Worm (Caenorhabditis elegans) whole organism, late embryonic: Measurements from ENCODE around the gene ccd-5.

Experiments used
- K09A11.1 ChIP-seq: sonication (generic microtip); optimal IDR thresholded peaks from 2 replicates; lab custom pipeline; 2017; ENCODE audit warnings: antibody characterized with exemption, mild to moderate bottlenecking, missing genetic modification characterization, missing compliant biosample characterization; ENCODE audit not compliant: insufficient read depth
- Y22D7AL.16 ChIP-seq: sonication (generic microtip); optimal IDR thresholded peaks from 2 replicates; lab custom pipeline; 2016; ENCODE audit warnings: missing genetic modification characterization, missing compliant biosample characterization
- ahr-1 ChIP-seq: sonication (generic microtip); optimal IDR thresholded peaks from 2 replicates; lab custom pipeline; 2016; ENCODE audit warnings: missing genetic modification characterization, missing compliant biosample characterization
- ama-1 ChIP-seq: fragments of 150-350 bp; optimal IDR thresholded peaks from 2 replicates; lab custom pipeline; 2014
- ceh-19 ChIP-seq: fragments of 200-800 bp; sonication (Bioruptor generic); optimal IDR thresholded peaks from 2 replicates; lab custom pipeline; 2018; ENCODE audit warnings: mild to moderate bottlenecking, missing genetic modification characterization, missing compliant biosample characterization
- ceh-22 ChIP-seq: sonication (generic microtip); optimal IDR thresholded peaks from 2 replicates; lab custom pipeline; 2017; ENCODE audit warnings: missing biosample characterization, missing genetic modification characterization
- ceh-45 ChIP-seq: fragments of 200-800 bp; sonication (Bioruptor generic); IDR thresholded peaks from 2 replicates; pipeline ENCODE4 v1.3.6; 2022; ENCODE audit warnings: missing genetic modification reagents, missing genetic modification characterization, missing compliant biosample characterization
- ceh-48 ChIP-seq: sonication (generic microtip); optimal IDR thresholded peaks from 2 replicates; lab custom pipeline; 2016; ENCODE audit warnings: missing genetic modification characterization, inconsistent platforms, missing compliant biosample characterization
- ceh-9 ChIP-seq: sonication (generic microtip); optimal IDR thresholded peaks from 2 replicates; lab custom pipeline; 2016; ENCODE audit warnings: mild to moderate bottlenecking, missing genetic modification characterization, inconsistent platforms, missing compliant biosample characterization
- dmd-4 ChIP-seq: sonication (generic microtip); optimal IDR thresholded peaks from 2 replicates; lab custom pipeline; 2016; ENCODE audit warnings: borderline replicate concordance, missing genetic modification characterization, missing compliant biosample characterization
- dve-1 ChIP-seq: sonication (generic microtip); optimal IDR thresholded peaks from 2 replicates; lab custom pipeline; 2017; ENCODE audit warnings: antibody characterized with exemption, mild to moderate bottlenecking, missing genetic modification characterization, missing compliant biosample characterization
- eyg-1 ChIP-seq: sonication (generic microtip); optimal IDR thresholded peaks from 2 replicates; lab custom pipeline; 2016; ENCODE audit warnings: missing genotype, missing genetic modification characterization, missing compliant biosample characterization
- fkh-10 ChIP-seq: fragments of 150-350 bp; optimal IDR thresholded peaks from 2 replicates; lab custom pipeline; 2014; ENCODE audit warnings: missing biosample characterization, missing genetic modification reagents, missing genetic modification characterization
- fkh-6 ChIP-seq: sonication (generic microtip); optimal IDR thresholded peaks from 2 replicates; lab custom pipeline; 2016; ENCODE audit warnings: missing genetic modification characterization, missing compliant biosample characterization
- gmeb-2 ChIP-seq: sonication (generic microtip); optimal IDR thresholded peaks from 2 replicates; lab custom pipeline; 2016; ENCODE audit warnings: missing genetic modification characterization, inconsistent platforms, missing compliant biosample characterization
- hlh-15 ChIP-seq: sonication (generic microtip); optimal IDR thresholded peaks from 2 replicates; lab custom pipeline; 2016; ENCODE audit warnings: missing genetic modification characterization, missing compliant biosample characterization
- hlh-8 ChIP-seq: sonication (generic microtip); optimal IDR thresholded peaks from 2 replicates; lab custom pipeline; 2016; ENCODE audit warnings: missing genotype, missing genetic modification characterization, missing compliant biosample characterization
- mec-3 ChIP-seq: sonication (generic microtip); optimal IDR thresholded peaks from 2 replicates; lab custom pipeline; 2016; ENCODE audit warnings: borderline replicate concordance, missing genetic modification characterization, missing compliant biosample characterization
- nhr-11 ChIP-seq: fragments of 150-350 bp; optimal IDR thresholded peaks from 2 replicates; lab custom pipeline; 2014; ENCODE audit warnings: missing biosample characterization, missing genetic modification characterization
- nhr-232 ChIP-seq: sonication (generic microtip); optimal IDR thresholded peaks from 2 replicates; lab custom pipeline; 2016; ENCODE audit warnings: missing genetic modification characterization, missing compliant biosample characterization
- odd-2 ChIP-seq: sonication (generic microtip); optimal IDR thresholded peaks from 2 replicates; lab custom pipeline; 2017; ENCODE audit warnings: antibody characterized with exemption, mild to moderate bottlenecking, missing genetic modification characterization, missing compliant biosample characterization
- pag-3 ChIP-seq: sonication (generic microtip); optimal IDR thresholded peaks from 2 replicates; lab custom pipeline; 2016; ENCODE audit warnings: missing compliant biosample characterization, missing genetic modification characterization, borderline replicate concordance
- pha-4 ChIP-seq: fragments of 150-350 bp; optimal IDR thresholded peaks from 2 replicates; lab custom pipeline; 2018; ENCODE audit warnings: missing biosample characterization, missing genetic modification reagents, missing genetic modification characterization
- rnt-1 ChIP-seq: sonication (generic microtip); optimal IDR thresholded peaks from 2 replicates; lab custom pipeline; 2016; ENCODE audit warnings: missing genetic modification characterization, missing compliant biosample characterization
- sdc-2 ChIP-seq: sonication (generic microtip); optimal IDR thresholded peaks from 2 replicates; lab custom pipeline; 2016; ENCODE audit warnings: missing genotype, missing genetic modification characterization, missing compliant biosample characterization
- tbx-2 ChIP-seq: sonication (generic microtip); optimal IDR thresholded peaks from 2 replicates; lab custom pipeline; 2016; ENCODE audit warnings: missing genetic modification characterization, missing compliant biosample characterization
- unc-42 ChIP-seq: sonication (generic microtip); optimal IDR thresholded peaks from 2 replicates; lab custom pipeline; 2016; ENCODE audit warnings: missing genotype, missing genetic modification characterization, missing compliant biosample characterization
- unc-55 ChIP-seq: sonication (generic microtip); optimal IDR thresholded peaks from 2 replicates; lab custom pipeline; 2017; ENCODE audit warnings: missing biosample characterization, missing genetic modification reagents, missing genetic modification characterization
- ztf-16 ChIP-seq: sonication (generic microtip); optimal IDR thresholded peaks from 2 replicates; lab custom pipeline; 2017; ENCODE audit warnings: missing genetic modification characterization, missing compliant biosample characterization

Gene ccd-5

DNA sequence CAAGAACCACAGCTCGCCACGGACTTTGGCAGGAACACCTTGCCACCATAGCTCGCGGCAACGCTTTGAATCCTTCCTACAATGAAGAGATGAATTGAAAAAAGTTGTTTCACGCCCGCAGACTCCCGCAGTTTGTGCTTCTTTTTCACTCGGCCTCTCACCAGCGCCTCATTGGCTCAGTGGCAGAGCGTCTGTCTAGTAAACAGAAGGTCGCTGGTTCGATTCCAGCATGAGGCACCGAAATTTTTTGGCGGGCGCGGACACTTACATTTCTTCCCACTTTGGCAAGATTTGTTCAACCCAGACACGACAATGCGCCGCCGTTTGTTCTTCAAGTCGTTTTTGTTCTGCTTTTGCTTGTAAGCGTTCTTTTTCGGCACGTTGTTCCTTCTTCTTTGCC lies 44.6 kb downstream of the ccd-5 start (continued):
- no peak for TF ChIP-seq ceh-48
- no peak for TF ChIP-seq fkh-6
- TF ChIP-seq ahr-1 (tag; lab: Kevin White, UChicago), result no peak
- TF ChIP-seq tbx-2 (tag; lab: Kevin White, UChicago), result no peak
- TF ChIP-seq sdc-2 (tag; lab: Kevin White, UChicago), result no peak
- no peak for TF ChIP-seq fkh-10 (GFP tag; lab: Kevin White, UChicago)
- TF ChIP-seq, all 69 proteins: peak for 6

DNA sequence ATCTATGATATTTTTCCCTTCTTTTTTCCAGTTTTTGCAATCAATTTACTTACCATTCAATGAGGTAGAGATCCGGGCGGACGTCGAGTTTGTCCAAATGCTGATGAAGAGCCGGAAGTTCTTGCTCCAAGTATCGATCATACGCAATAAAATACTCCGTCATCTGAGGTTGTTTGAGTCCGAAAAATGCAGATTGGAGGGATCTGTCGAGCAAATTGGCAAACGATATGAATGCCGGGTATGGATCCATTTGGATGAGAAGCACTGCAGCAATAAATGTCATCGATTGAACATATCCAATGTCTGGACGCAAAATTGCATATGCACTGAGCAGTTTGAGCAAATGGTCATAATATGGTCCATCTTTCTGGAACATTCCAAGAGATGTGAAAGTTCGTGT lies 45.3 kb downstream of the ccd-5 start:
- no peak for TF ChIP-seq eyg-1 (tag; lab: Kevin White, UChicago)
- TF ChIP-seq, all 69 proteins: peak for 0

DNA sequence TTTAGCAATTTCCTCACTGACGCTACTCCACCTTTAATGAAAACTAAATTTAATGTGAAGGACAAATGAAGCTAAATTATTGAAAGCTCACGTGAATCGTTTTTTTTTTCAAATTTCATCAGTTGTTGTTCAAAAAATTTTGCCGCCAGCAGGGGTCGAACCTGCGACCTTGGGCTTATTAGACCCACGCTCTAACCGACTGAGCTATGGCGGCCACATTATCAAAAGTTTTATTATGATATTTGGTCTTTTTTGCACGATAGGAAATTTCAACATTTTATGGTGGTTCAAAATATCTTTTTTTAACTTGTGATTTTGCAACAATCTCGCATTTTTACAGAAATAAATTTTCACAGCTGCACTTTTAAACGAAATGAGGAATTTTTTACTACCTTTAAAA lies 46.4 kb downstream of the ccd-5 start:
- TF ChIP-seq gmeb-2 (tag; lab: Kevin White, UChicago) (no peak), sdc-2 (tag; lab: Kevin White, UChicago) (no peak), mec-3 (tag; lab: Kevin White, UChicago) (no peak), hlh-8 (no peak), nhr-232 (tag; lab: Kevin White, UChicago) (no peak), Y22D7AL.16 (tag; lab: Kevin White, UChicago) (no peak), ceh-9 (no peak), nhr-11 (tag; lab: Kevin White, UChicago) (no peak), dve-1 (no peak), tbx-2 (tag; lab: Kevin White, UChicago) (no peak), ceh-22 (tag; lab: Kevin White, UChicago) (no peak), fkh-6 (no peak), ama-1 (lab: Kevin White, UChicago) (no peak), dmd-4 (no peak)
- TF ChIP-seq, all 69 proteins: peak for 0

DNA sequence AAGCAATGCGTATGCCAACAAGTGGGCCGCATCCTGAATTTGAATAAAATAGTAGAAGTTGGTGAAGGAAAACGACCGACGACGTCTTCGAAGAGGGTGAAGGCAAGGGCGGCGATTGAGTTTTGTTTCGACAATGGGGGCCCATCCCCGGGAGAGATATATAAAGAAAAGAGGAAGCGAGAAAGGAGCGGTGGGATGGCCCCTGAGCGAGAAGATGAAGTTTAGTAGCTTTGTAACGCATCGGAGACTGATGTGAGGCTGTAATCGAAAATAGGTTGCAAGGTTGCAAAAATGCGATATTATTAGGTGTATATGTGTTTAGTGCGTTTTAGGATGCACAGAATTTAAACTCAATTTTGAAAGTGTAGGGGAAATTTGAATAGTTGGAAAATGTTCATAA lies 49.8 kb downstream of the ccd-5 start:
- peak; percentile 68 for TF ChIP-seq unc-42 (tag; lab: Kevin White, UChicago)
- no peak for TF ChIP-seq K09A11.1 (tag; lab: Kevin White, UChicago)

DNA sequence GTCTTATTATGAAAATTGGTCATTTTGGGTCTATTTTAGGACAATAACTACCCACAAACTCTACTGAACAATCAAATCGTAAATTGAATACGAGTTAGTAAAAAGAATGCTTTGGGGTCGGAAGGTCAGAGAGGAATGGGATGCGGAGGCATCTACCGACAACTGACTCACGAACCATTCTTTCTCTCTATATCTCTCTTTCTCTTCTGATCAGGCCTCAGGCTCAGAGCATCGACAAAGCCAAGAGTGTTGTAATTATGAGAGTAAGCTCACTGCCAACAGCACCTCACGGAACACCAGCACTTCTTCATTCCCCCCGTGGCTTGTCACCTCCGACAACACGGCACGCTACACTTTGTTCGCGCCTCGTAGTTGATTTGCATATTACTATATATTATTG lies 52.0 kb downstream of the ccd-5 start:
- TF ChIP-seq ceh-22 (tag; lab: Kevin White, UChicago) (no peak), ztf-16 (no peak), eyg-1 (tag; lab: Kevin White, UChicago) (no peak), rnt-1 (tag; lab: Kevin White, UChicago) (peak; percentile 36), unc-55 (GFP tag; lab: Kevin White, UChicago) (peak; percentile 43), odd-2 (tag; lab: Kevin White, UChicago) (no peak)

DNA sequence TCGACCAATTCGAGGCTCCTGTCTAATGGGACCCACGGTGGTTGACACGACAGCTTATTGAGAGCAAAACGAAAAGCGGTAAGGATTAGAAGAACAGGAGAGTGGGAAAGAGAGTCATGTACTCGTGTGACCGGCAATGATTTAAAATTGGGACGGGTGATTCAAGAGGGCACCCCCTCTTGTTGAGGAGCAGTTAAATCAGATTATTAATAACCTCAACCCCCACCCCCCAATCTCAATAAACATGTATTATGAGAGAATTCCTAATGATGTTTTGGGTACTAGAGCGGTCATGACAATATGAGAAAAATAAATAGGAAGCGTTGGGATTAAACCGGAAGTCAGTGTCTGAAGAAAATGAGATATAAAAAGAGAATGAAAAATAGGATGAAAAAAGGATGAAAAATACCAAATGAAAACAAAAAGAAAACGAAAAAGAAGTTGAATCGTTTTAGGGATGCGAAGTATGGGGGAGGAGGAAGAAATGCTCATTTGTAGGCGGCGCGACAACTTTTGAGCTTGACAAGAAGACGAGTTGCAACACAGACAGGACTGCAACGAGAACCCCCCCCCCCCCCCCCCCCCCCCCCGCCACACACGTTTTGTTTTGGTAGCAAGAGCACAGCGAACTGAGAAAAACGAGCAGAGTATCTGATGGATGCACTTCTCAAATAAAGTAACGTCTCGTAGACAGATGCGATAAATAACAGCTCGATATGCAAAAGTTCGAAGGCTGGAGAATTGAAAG lies 55.3 kb downstream of the ccd-5 start:
- TF ChIP-seq pag-3 (tag; lab: Kevin White, UChicago), result no peak
- TF ChIP-seq ceh-19 (GFP tag; lab: Kevin White, UChicago), result no peak
- TF ChIP-seq unc-42 (tag; lab: Kevin White, UChicago), result peak; percentile 60
- no peak for TF ChIP-seq pha-4 (tag; lab: Kevin White, UChicago)
- TF ChIP-seq hlh-15 (tag; lab: Kevin White, UChicago), result no peak
- TF ChIP-seq ceh-45, result no peak
